Fruit fly (Drosophila melanogaster) whole organism, embryonic: ENCODE measurements around the gene alpha-Est7.
A peak's percentile ranks its signal among the peaks of the same experiment; 100 is the strongest.

Source experiments
- Ada2b ChIP-seq: fragments of 200-800 bp; sonication (Bioruptor generic); IDR thresholded peaks from 2 replicates; pipeline ENCODE4 v1.3.6; 2022; ENCODE audit warnings: missing biosample characterization, missing genetic modification characterization
- Atf-2 ChIP-seq: fragments of 200-800 bp; sonication (Bioruptor generic); optimal IDR thresholded peaks from 2 replicates; lab custom pipeline; 2016; ENCODE audit warnings: missing biosample characterization, missing genetic modification characterization
- C15 ChIP-seq: fragments of 200-800 bp; sonication (Bioruptor generic); IDR thresholded peaks from 3 replicates; pipeline ENCODE4 v1.3.6; 2022; ENCODE audit warnings: missing biosample characterization, missing genetic modification characterization
- CG10274 ChIP-seq: fragments of 200-800 bp; sonication (Bioruptor generic); optimal IDR thresholded peaks from 3 replicates; lab custom pipeline; 2017; ENCODE audit warnings: missing biosample characterization, mild to moderate bottlenecking, missing genetic modification characterization
- CG10979 ChIP-seq: fragments of 200-800 bp; sonication (Bioruptor generic); optimal IDR thresholded peaks from 2 replicates; lab custom pipeline; 2018; ENCODE audit warnings: missing biosample characterization, mild to moderate bottlenecking, missing genetic modification characterization, moderate library complexity
- CG11456 ChIP-seq: fragments of 200-800 bp; sonication (Bioruptor generic); IDR thresholded peaks from 3 replicates; pipeline ENCODE4 v1.3.6; 2022; ENCODE audit warnings: missing biosample characterization, missing genetic modification characterization
- CG12155 ChIP-seq: fragments of 200-800 bp; sonication (Bioruptor generic); optimal IDR thresholded peaks from 3 replicates; lab custom pipeline; 2016; ENCODE audit warnings: missing biosample characterization, missing genetic modification characterization
- CG13296 ChIP-seq: fragments of 200-800 bp; sonication (Bioruptor generic); optimal IDR thresholded peaks from 3 replicates; lab custom pipeline; 2018; ENCODE audit warnings: missing biosample characterization, mild to moderate bottlenecking, missing genetic modification characterization
- CG18764 ChIP-seq: fragments of 200-800 bp; sonication (Bioruptor generic); optimal IDR thresholded peaks from 3 replicates; lab custom pipeline; 2016; ENCODE audit warnings: missing biosample characterization, missing genetic modification characterization
- CG2199 ChIP-seq: fragments of 200-800 bp; sonication (Bioruptor generic); IDR thresholded peaks from 3 replicates; pipeline ENCODE4 v1.3.6; 2022; ENCODE audit warnings: missing biosample characterization, missing genetic modification characterization
- CG4424 ChIP-seq: fragments of 200-800 bp; sonication (Bioruptor generic); optimal IDR thresholded peaks from 3 replicates; lab custom pipeline; 2016; ENCODE audit warnings: missing biosample characterization, missing genetic modification characterization
- CG6272 ChIP-seq: fragments of 200-800 bp; sonication (Bioruptor generic); IDR thresholded peaks from 2 replicates; pipeline ENCODE4 v1.3.6; 2022; ENCODE audit warnings: missing biosample characterization, missing genetic modification characterization
- CG6765 ChIP-seq: fragments of 200-800 bp; sonication (Bioruptor generic); optimal IDR thresholded peaks from 3 replicates; lab custom pipeline; 2017; ENCODE audit warnings: missing biosample characterization, mild to moderate bottlenecking, missing genetic modification characterization
- CG6813 ChIP-seq: fragments of 200-800 bp; sonication (Bioruptor generic); optimal IDR thresholded peaks from 2 replicates; lab custom pipeline; 2017; ENCODE audit warnings: missing biosample characterization, missing genetic modification characterization, mild to moderate bottlenecking, moderate library complexity, missing genetic modification reagents
- CG7357 ChIP-seq: fragments of 200-800 bp; sonication (Bioruptor generic); IDR thresholded peaks from 3 replicates; pipeline ENCODE4 v1.3.6; 2022; ENCODE audit warnings: missing biosample characterization, missing genetic modification characterization
- CG8281 ChIP-seq: fragments of 200-800 bp; sonication (Bioruptor generic); optimal IDR thresholded peaks from 2 replicates; lab custom pipeline; 2018; ENCODE audit warnings: missing biosample characterization, mild to moderate bottlenecking, missing genetic modification characterization, moderate library complexity
- CG8765 ChIP-seq: fragments of 200-800 bp; sonication (Bioruptor generic); IDR thresholded peaks from 2 replicates; pipeline ENCODE4 v1.3.6; 2022; ENCODE audit warnings: missing biosample characterization, missing genetic modification characterization
- CG9437 ChIP-seq: fragments of 200-800 bp; sonication (Bioruptor generic); optimal IDR thresholded peaks from 2 replicates; lab custom pipeline; 2018; ENCODE audit warnings: missing biosample characterization, mild to moderate bottlenecking, missing genetic modification characterization
- CG9609 ChIP-seq: fragments of 200-800 bp; sonication (Bioruptor generic); optimal IDR thresholded peaks from 3 replicates; lab custom pipeline; 2016; ENCODE audit warnings: missing biosample characterization, missing genetic modification characterization
- D ChIP-seq, 2 experiments: fragments of 200-800 bp in 1 of 2; fragments of >200 bp in 1 of 2; sonication (Bioruptor generic) in 1 of 2; optimal IDR thresholded peaks; 2 replicates in 1 of 2; 3 replicates in 1 of 2; lab custom pipeline; 2017; ENCODE audit warnings: mild to moderate bottlenecking in 1 of 2, missing biosample characterization in 1 of 2, missing genetic modification characterization in 1 of 2, missing genetic modification reagents in 1 of 2
- D19A ChIP-seq: fragments of 200-800 bp; optimal IDR thresholded peaks from 3 replicates; lab custom pipeline; 2019; ENCODE audit warnings: missing biosample characterization, mild to moderate bottlenecking, missing genetic modification characterization, moderate library complexity
- E2f2 ChIP-seq: fragments of 200-800 bp; sonication (Bioruptor generic); IDR thresholded peaks from 2 replicates; pipeline ENCODE4 v1.3.6; 2022; ENCODE audit warnings: missing biosample characterization, missing genetic modification characterization
- HLH3B ChIP-seq: fragments of 200-800 bp; sonication (Bioruptor generic); IDR thresholded peaks from 2 replicates; pipeline ENCODE4 v1.3.6; 2022; ENCODE audit warnings: missing biosample characterization, missing genetic modification characterization
- HmgD ChIP-seq: fragments of 200-800 bp; sonication (Bioruptor generic); optimal IDR thresholded peaks from 3 replicates; lab custom pipeline; 2016; ENCODE audit warnings: missing biosample characterization, missing genetic modification characterization
- Hmx ChIP-seq: fragments of 200-800 bp; sonication (Bioruptor generic); optimal IDR thresholded peaks from 2 replicates; lab custom pipeline; 2016; ENCODE audit warnings: missing biosample characterization, missing genetic modification characterization
- Hr51 ChIP-seq, 2 experiments: fragments of 200-800 bp; sonication (Bioruptor generic); optimal IDR thresholded peaks; 2 replicates in 1 of 2; 3 replicates in 1 of 2; lab custom pipeline; 2016 to 2018; ENCODE audit warnings: missing biosample characterization in 2 of 2, missing genetic modification characterization in 2 of 2, mild to moderate bottlenecking in 1 of 2, moderate library complexity in 1 of 2
- MBD-R2 ChIP-seq: fragments of 200-800 bp; sonication (Bioruptor generic); IDR thresholded peaks from 2 replicates; pipeline ENCODE4 v1.3.6; 2022; ENCODE audit warnings: missing biosample characterization, missing genetic modification characterization
- Meics ChIP-seq: fragments of 200-800 bp; sonication (Bioruptor generic); optimal IDR thresholded peaks from 2 replicates; lab custom pipeline; 2017; ENCODE audit warnings: missing biosample characterization, mild to moderate bottlenecking, missing genetic modification characterization
- Usf ChIP-seq: fragments of 200-800 bp; sonication (Bioruptor generic); optimal IDR thresholded peaks from 2 replicates; lab custom pipeline; 2017; ENCODE audit warnings: missing genotype, missing biosample characterization, missing genetic modification characterization
- abd-A ChIP-seq: fragments of 200-800 bp; sonication (Bioruptor generic); optimal IDR thresholded peaks from 3 replicates; lab custom pipeline; 2019; ENCODE audit warnings: missing biosample characterization, mild to moderate bottlenecking, missing genetic modification characterization, moderate library complexity
- ato ChIP-seq: fragments of 200-800 bp; sonication (Bioruptor generic); IDR thresholded peaks from 2 replicates; pipeline ENCODE4 v1.3.6; 2022; ENCODE audit warnings: missing biosample characterization, missing genetic modification characterization; ENCODE audit not compliant: partially characterized antibody
- bigmax ChIP-seq: fragments of 200-800 bp; sonication (Bioruptor generic); optimal IDR thresholded peaks from 2 replicates; lab custom pipeline; 2018; ENCODE audit warnings: missing biosample characterization, mild to moderate bottlenecking, missing genetic modification characterization
- chif ChIP-seq, 2 experiments: fragments of 200-800 bp; sonication (Bioruptor generic); optimal IDR thresholded peaks; 3 replicates each; lab custom pipeline; 2016; ENCODE audit warnings: missing biosample characterization in 2 of 2, missing genetic modification characterization in 2 of 2
- chinmo ChIP-seq: fragments of 200-800 bp; sonication (Bioruptor generic); IDR thresholded peaks from 4 replicates; pipeline ENCODE4 v1.3.6; 2022; ENCODE audit warnings: missing biosample characterization, missing genetic modification characterization; ENCODE audit not compliant: partially characterized antibody
- chn ChIP-seq: fragments of 200-800 bp; sonication (Bioruptor generic); optimal IDR thresholded peaks from 2 replicates; lab custom pipeline; 2016; ENCODE audit warnings: missing biosample characterization, missing genetic modification characterization
- crp ChIP-seq, 2 experiments: fragments of 200-800 bp; sonication (Bioruptor generic); optimal IDR thresholded peaks; 2 replicates in 1 of 2; 3 replicates in 1 of 2; lab custom pipeline; 2017; ENCODE audit warnings: missing biosample characterization in 2 of 2, missing genetic modification characterization in 2 of 2, mild to moderate bottlenecking in 1 of 2, moderate library complexity in 1 of 2
- cwo ChIP-seq: fragments of 200-800 bp; sonication (Bioruptor generic); optimal IDR thresholded peaks from 3 replicates; lab custom pipeline; 2017; ENCODE audit warnings: missing biosample characterization, missing genetic modification characterization, mild to moderate bottlenecking, moderate library complexity, missing genetic modification reagents
- dpn ChIP-seq, 2 experiments: fragments of 200-800 bp; sonication (Bioruptor generic); optimal IDR thresholded peaks; 3 replicates each; lab custom pipeline; 2016; ENCODE audit warnings: missing biosample characterization in 2 of 2, missing genetic modification characterization in 2 of 2
- gcm2 ChIP-seq: fragments of 200-800 bp; sonication (Bioruptor generic); optimal IDR thresholded peaks from 2 replicates; lab custom pipeline; 2016; ENCODE audit warnings: missing biosample characterization, missing genetic modification characterization
- kay ChIP-seq: fragments of 200-800 bp; sonication (Bioruptor generic); optimal IDR thresholded peaks from 2 replicates; lab custom pipeline; 2016; ENCODE audit warnings: missing biosample characterization, missing genetic modification characterization
- kni ChIP-seq: fragments of 200-800 bp; sonication (Bioruptor generic); optimal IDR thresholded peaks from 3 replicates; lab custom pipeline; 2017; ENCODE audit warnings: mild to moderate bottlenecking, missing biosample characterization, missing genetic modification reagents, missing genetic modification characterization
- mam ChIP-seq: fragments of 200-800 bp; sonication (Bioruptor generic); optimal IDR thresholded peaks from 3 replicates; lab custom pipeline; 2016; ENCODE audit warnings: missing biosample characterization, missing genetic modification characterization
- nerfin-1 ChIP-seq: fragments of 200-800 bp; sonication (Bioruptor generic); optimal IDR thresholded peaks from 3 replicates; lab custom pipeline; 2019; ENCODE audit warnings: missing biosample characterization, mild to moderate bottlenecking, missing genetic modification characterization, moderate library complexity
- p53 ChIP-seq: fragments of 200-800 bp; sonication (Bioruptor generic); optimal IDR thresholded peaks from 2 replicates; lab custom pipeline; 2016; ENCODE audit warnings: missing biosample characterization, missing genetic modification characterization
- pho ChIP-seq: fragments of 200-800 bp; sonication (Bioruptor generic); optimal IDR thresholded peaks from 2 replicates; lab custom pipeline; 2016; ENCODE audit warnings: missing biosample characterization, missing genetic modification characterization
- slp2 ChIP-seq: fragments of 200-800 bp; sonication (Bioruptor generic); optimal IDR thresholded peaks from 2 replicates; lab custom pipeline; 2016; ENCODE audit warnings: missing biosample characterization, missing genetic modification characterization
- sqz ChIP-seq: fragments of 200-800 bp; sonication (Bioruptor generic); optimal IDR thresholded peaks from 3 replicates; lab custom pipeline; 2018; ENCODE audit warnings: missing biosample characterization, mild to moderate bottlenecking, missing genetic modification characterization
- tio ChIP-seq: fragments of 200-800 bp; sonication (Bioruptor generic); optimal IDR thresholded peaks from 2 replicates; lab custom pipeline; 2017; ENCODE audit warnings: missing biosample characterization, missing genetic modification characterization, inconsistent platforms

alpha-Est7 gene

dm6 chr3R:7506314-7506988 is 17.1 kb downstream of the alpha-Est7 start (continued):
- TF ChIP-seq CG9609 = peak; percentile 83
- peak; percentile 55 for TF ChIP-seq CG4424 (GFP tag; lab: Kevin White, UChicago)
- peak; percentile 82 for TF ChIP-seq Ada2b
- TF ChIP-seq p53 (GFP tag; lab: Kevin White, UChicago) = peak; percentile 53
- TF ChIP-seq chif (GFP tag; optimal IDR thresholded peaks at IDR 0.05; lab: Kevin White, UChicago) = peak in 1 of 2 experiments; percentile 84
- TF ChIP-seq tio (GFP tag; lab: Kevin White, UChicago) = peak; percentile 85
- TF ChIP-seq chn (GFP tag; lab: Kevin White, UChicago) = peak; percentile 23
- TF ChIP-seq C15 (GFP tag; lab: Robert Waterston, UW) = peak; percentile 77
- TF ChIP-seq nerfin-1 (tag; lab: Kevin White, UChicago) = no peak
- peak; percentile 93 for TF ChIP-seq mam (GFP tag; lab: Kevin White, UChicago)
- TF ChIP-seq Atf-2 = peak; percentile 62
- peak; percentile 79 for TF ChIP-seq kay (GFP tag; lab: Kevin White, UChicago)
- peak; percentile 66 for TF ChIP-seq Usf (GFP tag; lab: Kevin White, UChicago)
- peak; percentile 77 to 78 for TF ChIP-seq Hr51 (GFP tag; optimal IDR thresholded peaks at IDR 0.05; lab: Kevin White, UChicago)
- peak; percentile 94 for TF ChIP-seq CG11456 (GFP tag; lab: Robert Waterston, UW)
- TF ChIP-seq CG10274 = peak; percentile 65
- TF ChIP-seq HLH3B (GFP tag; lab: Robert Waterston, UW) = peak; percentile 57
- no peak for TF ChIP-seq CG10979 (tag; lab: Kevin White, UChicago)
- TF ChIP-seq E2f2 (GFP tag; lab: Robert Waterston, UW) = peak; percentile 60
- no peak for TF ChIP-seq D (optimal IDR thresholded peaks at IDR 0.05; lab: Kevin White, UChicago)
- no peak for TF ChIP-seq D (GFP tag; optimal IDR thresholded peaks at IDR 0.05; lab: Kevin White, UChicago)
- peak; percentile 91 for TF ChIP-seq pho
- TF ChIP-seq chinmo (GFP tag; lab: Robert Waterston, UW) = peak; percentile 82; the same call in 2 of the 4 replicates
- TF ChIP-seq CG6813 = peak; percentile 65
- peak; percentile 59 for TF ChIP-seq CG6272 (GFP tag; lab: Robert Waterston, UW)
- TF ChIP-seq kni (GFP tag; lab: Kevin White, UChicago) = no peak
- peak; percentile 74 for TF ChIP-seq Hmx (GFP tag; lab: Kevin White, UChicago)
- peak; percentile 34 for TF ChIP-seq HmgD (GFP tag; lab: Kevin White, UChicago)
- peak; percentile 70; the same call in 2 of the 3 replicates for TF ChIP-seq CG7357 (GFP tag; lab: Robert Waterston, UW)
- no peak for TF ChIP-seq ato (GFP tag; lab: Robert Waterston, UW)
- TF ChIP-seq CG6765 (GFP tag; lab: Kevin White, UChicago) = peak; percentile 59
- peak; percentile 93 for TF ChIP-seq Meics (GFP tag; lab: Kevin White, UChicago)
- no peak for TF ChIP-seq sqz (GFP tag; lab: Kevin White, UChicago)
- TF ChIP-seq CG12155 = peak; percentile 88
- TF ChIP-seq MBD-R2 = peak; percentile 80
- TF ChIP-seq CG13296 (GFP tag; lab: Kevin White, UChicago) = peak; percentile 81
- TF ChIP-seq D19A (tag; lab: Kevin White, UChicago) = no peak
- TF ChIP-seq crp (GFP tag; optimal IDR thresholded peaks at IDR 0.05; lab: Kevin White, UChicago) = peak in 1 of 2 experiments; percentile 19
- peak; percentile 83 to 89 for TF ChIP-seq dpn (GFP tag; optimal IDR thresholded peaks at IDR 0.05; lab: Kevin White, UChicago)
- TF ChIP-seq bigmax (GFP tag; lab: Kevin White, UChicago) = no peak
- peak; percentile 59 for TF ChIP-seq abd-A (tag; lab: Kevin White, UChicago)
- TF ChIP-seq CG9437 (GFP tag; lab: Kevin White, UChicago) = peak; percentile 60
- peak; percentile 34; the same call in 1 of the 2 replicates for TF ChIP-seq CG8765 (GFP tag; lab: Robert Waterston, UW)
- TF ChIP-seq CG18764 (GFP tag; lab: Kevin White, UChicago) = peak; percentile 16
- peak; percentile 37 for TF ChIP-seq CG8281 (tag; lab: Kevin White, UChicago)
- TF ChIP-seq CG2199 (GFP tag; lab: Robert Waterston, UW) = no peak
- TF ChIP-seq cwo (GFP tag; lab: Kevin White, UChicago) = peak; percentile 98
- peak; percentile 39 for TF ChIP-seq gcm2 (GFP tag; lab: Kevin White, UChicago)
- peak; percentile 68 for TF ChIP-seq slp2 (GFP tag; lab: Kevin White, UChicago)
